Worm (Caenorhabditis elegans): ENCODE measurements around the gene B0001.5.

B0001.5 gene

DNA sequence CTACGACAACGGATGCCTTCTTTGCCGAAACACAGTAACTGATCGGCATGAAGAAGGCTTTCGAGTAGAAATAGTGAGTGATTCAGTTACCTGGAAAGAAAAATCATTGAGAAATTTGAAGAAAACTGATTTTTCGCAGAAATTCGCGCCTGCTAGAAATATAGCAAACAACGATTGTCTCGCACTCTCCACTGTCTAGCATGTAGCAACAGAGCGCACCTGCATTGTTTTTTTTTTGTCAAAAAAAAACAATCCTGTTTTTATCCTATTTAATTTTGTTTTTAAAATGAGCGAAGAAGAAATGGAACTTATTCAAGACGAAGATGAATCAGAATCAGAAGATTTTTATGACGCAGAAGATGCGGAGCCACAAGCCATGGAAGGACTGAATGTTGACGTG, 22.1 kb downstream of the B0001.5 start, which contains the start of the genes ddb-1 and M18.6 (continued):
- TF ChIP-seq efl-1 (GFP tag; optimal IDR thresholded peaks at IDR 0.05) = peak; percentile 77
- no peak for TF ChIP-seq lag-1 (GFP tag; IDR thresholded peaks at IDR 0.05)
- peak; percentile 57; the same call in 1 of the 2 replicates for TF ChIP-seq madf-6 (GFP tag; IDR thresholded peaks at IDR 0.05)

DNA sequence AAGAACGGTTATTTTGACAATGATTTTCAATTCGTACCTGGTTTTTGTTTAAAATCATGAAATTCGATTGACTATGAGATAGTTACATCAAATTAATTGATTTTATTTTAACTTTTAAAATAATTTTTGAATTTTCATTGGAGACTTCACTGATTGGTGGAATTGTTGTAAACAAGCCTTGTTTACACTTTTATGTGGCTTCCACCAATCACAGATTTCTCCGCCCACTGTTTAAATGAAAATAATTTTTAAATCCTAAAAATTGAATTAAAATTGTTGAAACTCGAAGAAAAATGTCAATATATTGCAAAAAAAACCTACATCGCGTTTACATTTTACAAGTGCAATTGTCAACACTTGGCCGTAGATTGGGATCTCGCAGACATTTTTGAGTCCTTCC, 22.6 kb downstream of the B0001.5 start:
- no peak for TF ChIP-seq xnd-1 (tag; optimal IDR thresholded peaks at IDR 0.05)
- TF ChIP-seq sea-2 (GFP tag; IDR thresholded peaks at IDR 0.05) = no peak
- TF ChIP-seq B0261.1 (tag; optimal IDR thresholded peaks at IDR 0.05) = no peak
- no peak for TF ChIP-seq rpc-1 (optimal IDR thresholded peaks at IDR 0.05)
- no peak for TF ChIP-seq rpc-1 (tag; optimal IDR thresholded peaks at IDR 0.05)
- no peak for TF ChIP-seq snpc-3.4 (tag; optimal IDR thresholded peaks at IDR 0.05)
- TF ChIP-seq D2030.7 (GFP tag; IDR thresholded peaks at IDR 0.05) = no peak
- TF ChIP-seq tbx-9 (tag; optimal IDR thresholded peaks at IDR 0.05; ENCODE audit: borderline replicate concordance) = no peak
- TF ChIP-seq cebp-1 (GFP tag; IDR thresholded peaks at IDR 0.05) = no peak
- no peak for TF ChIP-seq cebp-1 (tag; optimal IDR thresholded peaks at IDR 0.05)
- TF ChIP-seq ztf-28 (GFP tag; IDR thresholded peaks at IDR 0.05) = no peak
- no peak for TF ChIP-seq atf-7 (tag; optimal IDR thresholded peaks at IDR 0.05)

DNA sequence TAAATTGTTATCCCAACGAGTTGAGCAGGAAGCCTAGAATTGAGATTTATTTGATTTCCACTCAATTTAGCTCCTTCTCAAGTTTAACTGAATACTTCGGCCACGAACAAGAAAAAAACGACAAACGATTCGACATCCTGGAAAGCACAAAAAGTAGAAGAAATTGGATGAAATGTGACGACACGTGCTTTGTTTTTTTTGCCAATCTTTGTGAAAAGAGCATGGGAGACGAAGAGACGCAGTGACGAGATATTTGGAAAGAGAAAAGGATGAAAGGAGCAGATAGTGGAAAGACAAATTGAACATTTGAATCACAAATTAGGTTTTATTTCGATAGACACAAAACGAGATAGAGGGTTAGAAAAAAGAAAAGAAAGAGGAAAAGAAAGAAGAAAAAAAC, 28.6 kb downstream of the B0001.5 start:
- TF ChIP-seq ZK185.1 (tag; optimal IDR thresholded peaks at IDR 0.05; ENCODE audit: poor library complexity, severe bottlenecking) (no peak), ztf-22 (GFP tag; optimal IDR thresholded peaks at IDR 0.05) (no peak), ekl-4 (GFP tag; IDR thresholded peaks at IDR 0.05) (no peak), cebp-1 (GFP tag; IDR thresholded peaks at IDR 0.05) (no peak), cebp-1 (tag; optimal IDR thresholded peaks at IDR 0.05) (no peak), F49E8.2 (tag; optimal IDR thresholded peaks at IDR 0.05; ENCODE audit: insufficient read depth) (no peak), die-1 (tag; optimal IDR thresholded peaks at IDR 0.05) (no peak), ztf-25 (GFP tag; IDR thresholded peaks at IDR 0.05) (no peak), ceh-79 (tag; optimal IDR thresholded peaks at IDR 0.05) (no peak), hmg-1.2 (GFP tag; IDR thresholded peaks at IDR 0.05) (peak; percentile 66), Y95B8A.8 (GFP tag; IDR thresholded peaks at IDR 0.05) (no peak), Y67H2A.10 (GFP tag; conservative IDR thresholded peaks at IDR 0.05) (no peak), cebp-2 (GFP tag; IDR thresholded peaks at IDR 0.05) (0 out of 2 replicates have a peak, but pooled peaks have one; percentile 23), F57C9.4 (tag; optimal IDR thresholded peaks at IDR 0.05) (no peak), xnd-1 (tag; optimal IDR thresholded peaks at IDR 0.05) (no peak), F10E7.11 (tag; optimal IDR thresholded peaks at IDR 0.05) (no peak)

DNA sequence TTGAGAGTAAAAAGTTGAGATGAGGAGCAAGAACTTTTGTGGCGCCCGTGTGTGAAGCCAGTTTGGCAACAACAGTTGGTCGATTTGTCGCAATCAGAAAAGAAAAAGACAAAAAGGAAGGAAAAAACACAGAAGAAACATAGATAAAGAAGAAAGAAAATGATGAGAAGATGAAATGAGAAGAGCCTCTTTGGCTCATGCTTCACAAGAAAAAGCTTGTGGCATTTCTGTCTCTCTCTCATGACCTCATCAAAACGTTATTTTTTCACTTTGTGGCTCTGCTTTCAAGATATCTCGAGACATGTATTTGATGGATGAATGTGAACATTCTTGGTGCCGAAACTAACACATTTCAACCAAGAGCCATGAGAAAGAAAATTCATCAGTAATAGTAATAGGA, 30.1 kb downstream of the B0001.5 start:
- no peak for TF ChIP-seq snpc-1.1 (tag; optimal IDR thresholded peaks at IDR 0.05; ENCODE audit: insufficient read depth)
- TF ChIP-seq akir-1 (GFP tag; optimal IDR thresholded peaks at IDR 0.05) = no peak
- TF ChIP-seq dox-1 (GFP tag; IDR thresholded peaks at IDR 0.05) = no peak
- TF ChIP-seq attf-5 (GFP tag; optimal IDR thresholded peaks at IDR 0.05) = no peak
- no peak for TF ChIP-seq C06A6.2 (GFP tag; conservative IDR thresholded peaks at IDR 0.05)
- TF ChIP-seq Y56A3A.18 (GFP tag; IDR thresholded peaks at IDR 0.05) = no peak
- TF ChIP-seq hsf-1 (GFP tag; IDR thresholded peaks at IDR 0.05) = no peak
- TF ChIP-seq ceh-27 (GFP tag; optimal IDR thresholded peaks at IDR 0.05) = no peak
- no peak for TF ChIP-seq unc-130 (GFP tag; optimal IDR thresholded peaks at IDR 0.05)
- no peak for TF ChIP-seq ets-4 (GFP tag; optimal IDR thresholded peaks at IDR 0.05)
- no peak for TF ChIP-seq ztf-25 (GFP tag; IDR thresholded peaks at IDR 0.05)
- TF ChIP-seq xnd-1 (tag; optimal IDR thresholded peaks at IDR 0.05) = no peak
- TF ChIP-seq Y79H2A.3 (GFP tag; conservative IDR thresholded peaks at IDR 0.05) = no peak
- TF ChIP-seq C17E4.6 (GFP tag; IDR thresholded peaks at IDR 0.05) = no peak
- no peak for TF ChIP-seq Y53F4B.3 (GFP tag; IDR thresholded peaks at IDR 0.05)
- TF ChIP-seq hmg-1.2 (GFP tag; IDR thresholded peaks at IDR 0.05) = no peak
- no peak for TF ChIP-seq F55B11.4 (tag; optimal IDR thresholded peaks at IDR 0.05; ENCODE audit: borderline replicate concordance, insufficient read depth)
- no peak for TF ChIP-seq somi-1 (GFP tag; optimal IDR thresholded peaks at IDR 0.05)
- no peak for TF ChIP-seq ama-1 (optimal IDR thresholded peaks at IDR 0.05)
- no peak for TF ChIP-seq ama-1 (GFP tag; optimal IDR thresholded peaks at IDR 0.05)

Measured in whole organism, young adult.